Worm (Caenorhabditis elegans) whole organism, young adult: Measurements from ENCODE around the gene txt-10.

Source experiments
- attf-6 ChIP-seq: fragments of 200-800 bp; sonication (Bioruptor generic); IDR thresholded peaks from 2 replicates; pipeline ENCODE4 v1.3.6; 2022; ENCODE audit warnings: missing genetic modification reagents, missing genetic modification characterization, missing compliant biosample characterization
- cebp-2 ChIP-seq: fragments of 200-800 bp; sonication (Bioruptor generic); IDR thresholded peaks from 2 replicates; pipeline ENCODE4 v1.3.6; 2022; ENCODE audit warnings: missing genetic modification characterization, missing compliant biosample characterization
- lin-35 ChIP-seq, 3 experiments: fragments of 150-350 bp in 2 of 3; sonication (generic microtip) in 1 of 3; optimal IDR thresholded peaks; 2 replicates each; lab custom pipeline; 2014 to 2018; ENCODE audit warnings: missing biosample characterization in 3 of 3, missing genetic modification characterization in 3 of 3, missing genetic modification reagents in 3 of 3
- rcor-1 ChIP-seq: fragments of 200-800 bp; sonication (Bioruptor generic); IDR thresholded peaks from 2 replicates; pipeline ENCODE4 v1.3.6; 2022; ENCODE audit warnings: missing genetic modification reagents, missing genetic modification characterization, missing compliant biosample characterization
- unc-62 ChIP-seq: fragments of 150-350 bp; optimal IDR thresholded peaks from 2 replicates; lab custom pipeline; 2014; ENCODE audit warnings: missing biosample characterization, missing genetic modification reagents, missing genetic modification characterization

ce11 chrV:10572614-10573013, 40.0 kb upstream of the txt-10 start, which contains the start of gene del-6:
- TF ChIP-seq lin-35 (GFP tag; optimal IDR thresholded peaks at IDR 0.05; lab: Kevin White, UChicago), result no peak
- no peak for TF ChIP-seq attf-6 (GFP tag; lab: Robert Waterston, UW)
- TF ChIP-seq cebp-2 (GFP tag; lab: Robert Waterston, UW), result no peak
- TF ChIP-seq rcor-1, result no peak
- TF ChIP-seq unc-62, result no peak
